Worm (Caenorhabditis elegans) whole organism, L4 larva: ENCODE measurements around the gene srz-29.
A peak's percentile ranks its signal among the peaks of the same experiment; 100 is the strongest.

Experiments
- D1046.2 ChIP-seq: fragments of 200-800 bp; sonication (Bioruptor generic); IDR thresholded peaks from 2 replicates; pipeline ENCODE4 v1.3.6; 2022; ENCODE audit warnings: missing genetic modification characterization, missing compliant biosample characterization
- F44E2.7 ChIP-seq: fragments of 200-800 bp; sonication (Bioruptor generic); IDR thresholded peaks from 2 replicates; pipeline ENCODE4 v2.1.2; 2022; ENCODE audit warnings: missing genetic modification characterization, missing compliant biosample characterization
- F49E8.2 ChIP-seq: sonication (generic microtip); optimal IDR thresholded peaks from 2 replicates; lab custom pipeline; 2016; ENCODE audit warnings: missing compliant biosample characterization, mild to moderate bottlenecking, missing genetic modification characterization, borderline replicate concordance
- R02D3.7 ChIP-seq: fragments of 150-350 bp; sonication (generic microtip); optimal IDR thresholded peaks from 3 replicates; lab custom pipeline; 2014; ENCODE audit warnings: missing biosample characterization, missing genetic modification characterization
- T26A8.4 ChIP-seq: fragments of 200-800 bp; sonication (Bioruptor generic); IDR thresholded peaks from 2 replicates; pipeline ENCODE4 v1.3.6; 2022; ENCODE audit warnings: missing genetic modification characterization, missing compliant biosample characterization
- Y48G9A.11 ChIP-seq: fragments of 200-800 bp; sonication (Bioruptor generic); IDR thresholded peaks from 2 replicates; pipeline ENCODE4 v1.3.6; 2022; ENCODE audit warnings: missing genetic modification reagents, missing genetic modification characterization, missing compliant biosample characterization
- ZK337.2 ChIP-seq: fragments of 200-800 bp; sonication (Bioruptor generic); IDR thresholded peaks from 2 replicates; pipeline ENCODE4 v1.3.6; 2022; ENCODE audit warnings: missing genetic modification reagents, missing genetic modification characterization, missing compliant biosample characterization
- ama-1 ChIP-seq: fragments of 150-350 bp; optimal IDR thresholded peaks from 2 replicates; lab custom pipeline; 2014; ENCODE audit warnings: inconsistent platforms, mixed read lengths
- ceh-20 ChIP-seq: fragments of 200-800 bp; sonication (Bioruptor generic); IDR thresholded peaks from 2 replicates; pipeline ENCODE4 v1.3.6; 2022; ENCODE audit warnings: missing genetic modification reagents, missing genetic modification characterization, missing compliant biosample characterization
- ceh-32 ChIP-seq: sonication (generic microtip); optimal IDR thresholded peaks from 2 replicates; lab custom pipeline; 2016; ENCODE audit warnings: mild to moderate bottlenecking, missing genetic modification characterization, missing compliant biosample characterization; ENCODE audit not compliant: poor library complexity
- ceh-44 ChIP-seq: fragments of 200-800 bp; sonication (Bioruptor generic); IDR thresholded peaks from 2 replicates; pipeline ENCODE4 v1.3.6; 2022; ENCODE audit warnings: missing genetic modification reagents, missing genetic modification characterization, missing compliant biosample characterization
- cey-2 ChIP-seq: sonication (generic microtip); optimal IDR thresholded peaks from 3 replicates; lab custom pipeline; 2017; ENCODE audit warnings: missing genetic modification characterization, mild to moderate bottlenecking, missing compliant biosample characterization, antibody characterized with exemption, borderline replicate concordance; ENCODE audit not compliant: insufficient read depth
- dpl-1 ChIP-seq: fragments of 150-350 bp; optimal IDR thresholded peaks from 2 replicates; lab custom pipeline; 2014; ENCODE audit warnings: missing biosample characterization, missing genetic modification reagents, missing genetic modification characterization
- duxl-1 ChIP-seq: sonication (generic microtip); optimal IDR thresholded peaks from 2 replicates; lab custom pipeline; 2016; ENCODE audit warnings: mild to moderate bottlenecking, missing genetic modification characterization, moderate library complexity, missing compliant biosample characterization; ENCODE audit not compliant: poor library complexity
- fos-1 ChIP-seq: fragments of 150-350 bp; optimal IDR thresholded peaks from 2 replicates; lab custom pipeline; 2014; ENCODE audit warnings: missing biosample characterization, missing genetic modification characterization
- hlh-11 ChIP-seq: fragments of 200-800 bp; sonication (Bioruptor generic); optimal IDR thresholded peaks from 2 replicates; lab custom pipeline; 2018; ENCODE audit warnings: mild to moderate bottlenecking, missing genetic modification characterization, missing compliant biosample characterization
- hlh-30 ChIP-seq: sonication (generic microtip); optimal IDR thresholded peaks from 2 replicates; lab custom pipeline; 2017; ENCODE audit warnings: antibody characterized with exemption, mild to moderate bottlenecking, missing genetic modification characterization, missing compliant biosample characterization; ENCODE audit not compliant: insufficient read depth
- hmg-1.1 ChIP-seq: fragments of 200-800 bp; sonication (Bioruptor generic); IDR thresholded peaks from 2 replicates; pipeline ENCODE4 v1.3.6; 2022; ENCODE audit warnings: missing genetic modification reagents, missing genetic modification characterization, missing compliant biosample characterization
- lin-15B ChIP-seq: fragments of 150-350 bp; sonication (generic microtip); optimal IDR thresholded peaks from 3 replicates; lab custom pipeline; 2014; ENCODE audit warnings: missing biosample characterization, missing genetic modification characterization
- lsy-2 ChIP-seq, 2 experiments: fragments of 150-350 bp in 1 of 2; sonication (generic microtip) in 1 of 2; optimal IDR thresholded peaks; 2 replicates each; lab custom pipeline; 2014 to 2017; ENCODE audit warnings: missing biosample characterization in 2 of 2, missing genetic modification characterization in 2 of 2
- mdl-1 ChIP-seq, 2 experiments: fragments of 150-350 bp in 1 of 2; sonication (generic microtip) in 1 of 2; optimal IDR thresholded peaks; 2 replicates each; lab custom pipeline; 2014 to 2017; ENCODE audit warnings: missing biosample characterization in 2 of 2, missing genetic modification characterization in 2 of 2
- mxl-2 ChIP-seq: fragments of 200-800 bp; sonication (Bioruptor generic); conservative IDR thresholded peaks from 2 replicates; pipeline ENCODE4 v1.3.6; 2022; ENCODE audit warnings: missing genetic modification reagents, missing genetic modification characterization, missing compliant biosample characterization
- mxl-3 ChIP-seq: fragments of 200-800 bp; sonication (Bioruptor generic); optimal IDR thresholded peaks from 2 replicates; lab custom pipeline; 2018; ENCODE audit warnings: mild to moderate bottlenecking, missing genetic modification characterization, missing compliant biosample characterization
- nhr-10 ChIP-seq: fragments of 150-350 bp; optimal IDR thresholded peaks from 2 replicates; lab custom pipeline; 2014; ENCODE audit warnings: missing biosample characterization, missing genetic modification characterization
- nhr-111 ChIP-seq: fragments of 200-800 bp; sonication (Bioruptor generic); optimal IDR thresholded peaks from 2 replicates; lab custom pipeline; 2018; ENCODE audit warnings: mild to moderate bottlenecking, missing genetic modification characterization, missing compliant biosample characterization
- nhr-237 ChIP-seq: sonication (generic microtip); optimal IDR thresholded peaks from 2 replicates; lab custom pipeline; 2017; ENCODE audit warnings: missing biosample characterization, missing genetic modification characterization
- nhr-28 ChIP-seq: fragments of 150-350 bp; optimal IDR thresholded peaks from 2 replicates; lab custom pipeline; 2014; ENCODE audit warnings: missing biosample characterization, missing genetic modification characterization
- nhr-41 ChIP-seq: fragments of 200-800 bp; sonication (Bioruptor generic); IDR thresholded peaks from 2 replicates; pipeline ENCODE4 v1.3.6; 2022; ENCODE audit warnings: missing genetic modification reagents, missing genetic modification characterization, missing compliant biosample characterization
- nhr-76 ChIP-seq: fragments of 150-350 bp; optimal IDR thresholded peaks from 2 replicates; lab custom pipeline; 2014; ENCODE audit warnings: missing biosample characterization, missing genetic modification characterization
- pha-4 ChIP-seq, 2 experiments: fragments of 150-350 bp in 1 of 2; fragments of 200-800 bp in 1 of 2; sonication (Bioruptor generic) in 1 of 2; IDR thresholded peaks in 1 of 2; optimal IDR thresholded peaks in 1 of 2; 2 replicates each; pipeline versions ENCODE4 v1.3.6 to Lab custom; 2014 to 2022; ENCODE audit warnings: missing genetic modification characterization in 2 of 2, missing genetic modification reagents in 2 of 2, missing biosample characterization in 1 of 2, missing compliant biosample characterization in 1 of 2
- php-3 ChIP-seq: fragments of 200-800 bp; sonication (Bioruptor generic); IDR thresholded peaks from 2 replicates; pipeline ENCODE4 v1.3.6; 2022; ENCODE audit warnings: missing genetic modification reagents, missing genetic modification characterization, missing compliant biosample characterization
- rbr-2 ChIP-seq: sonication (generic microtip); optimal IDR thresholded peaks from 2 replicates; lab custom pipeline; 2016; ENCODE audit warnings: missing genotype, missing genetic modification characterization, missing compliant biosample characterization
- saeg-2 ChIP-seq: fragments of 200-800 bp; sonication (Bioruptor generic); IDR thresholded peaks from 2 replicates; pipeline ENCODE4 v1.3.6; 2022; ENCODE audit warnings: missing genetic modification reagents, missing genetic modification characterization, missing compliant biosample characterization
- snpc-1.2 ChIP-seq: fragments of 200-800 bp; sonication (Bioruptor generic); IDR thresholded peaks from 2 replicates; pipeline ENCODE4 v1.3.6; 2022; ENCODE audit warnings: missing genetic modification reagents, missing genetic modification characterization, missing compliant biosample characterization
- spr-1 ChIP-seq: sonication (generic microtip); optimal IDR thresholded peaks from 2 replicates; lab custom pipeline; 2016; ENCODE audit warnings: mild to moderate bottlenecking, missing genetic modification characterization, missing compliant biosample characterization
- spr-3 ChIP-seq: fragments of 200-800 bp; sonication (Bioruptor generic); optimal IDR thresholded peaks from 2 replicates; lab custom pipeline; 2018; ENCODE audit warnings: mild to moderate bottlenecking, missing genetic modification characterization, missing compliant biosample characterization
- tra-1 ChIP-seq: fragments of 200-800 bp; sonication (Bioruptor generic); IDR thresholded peaks from 2 replicates; pipeline ENCODE4 v1.3.6; 2022; ENCODE audit warnings: missing genetic modification reagents, missing genetic modification characterization, missing compliant biosample characterization
- unc-130 ChIP-seq: sonication (generic microtip); optimal IDR thresholded peaks from 2 replicates; lab custom pipeline; 2016; ENCODE audit warnings: missing genetic modification reagents, missing genetic modification characterization, missing compliant biosample characterization
- unc-62 ChIP-seq, 3 experiments: fragments of 150-350 bp in 1 of 3; sonication (generic microtip); optimal IDR thresholded peaks in 2 of 3; peaks in 1 of 3; 1 replicate in 1 of 3; 2 replicates in 2 of 3; lab custom pipeline; 2014 to 2017; ENCODE audit warnings: missing biosample characterization in 3 of 3, missing genetic modification characterization in 3 of 3, missing genetic modification reagents in 3 of 3, missing genotype in 1 of 3
- vab-7 ChIP-seq: fragments of 200-800 bp; sonication (Bioruptor generic); IDR thresholded peaks from 2 replicates; pipeline ENCODE4 v1.3.6; 2022; ENCODE audit warnings: missing genetic modification reagents, missing genetic modification characterization, missing compliant biosample characterization

Gene srz-29

DNA sequence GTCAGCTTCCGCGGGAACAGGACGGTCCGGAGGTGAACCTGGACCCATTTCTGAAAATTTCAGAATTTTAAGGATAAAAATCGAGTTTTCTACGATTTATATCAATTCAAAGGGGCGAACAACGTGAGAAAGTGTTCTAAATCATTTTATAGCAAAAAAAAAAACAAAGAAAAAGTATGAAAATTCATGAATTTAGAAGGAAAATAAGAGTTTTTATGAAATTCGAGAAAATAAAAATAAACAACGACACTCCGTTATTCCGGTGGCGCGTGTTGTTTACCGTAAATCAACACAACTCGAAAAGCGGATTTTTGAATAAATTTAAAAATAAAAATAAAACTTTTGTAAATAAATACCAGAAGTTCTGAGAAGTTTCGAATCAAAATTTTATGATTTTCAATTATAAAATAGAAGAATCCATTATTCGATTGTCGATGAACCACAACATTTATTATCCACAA lies 41.3 kb upstream of the srz-29 start, which contains the start of gene nyn-1:
TSS of gene nyn-1 (minus strand) at position 51 of the 461 bp plus-strand sequence.
- TF ChIP-seq T26A8.4 (GFP tag; lab: Robert Waterston, UW), result no peak
- TF ChIP-seq spr-1 (tag; lab: Kevin White, UChicago), result no peak
- TF ChIP-seq R02D3.7 (tag; lab: Kevin White, UChicago), result peak; percentile 37
- TF ChIP-seq Y48G9A.11 (GFP tag; lab: Robert Waterston, UW), result peak; percentile 100
- TF ChIP-seq ceh-20, result no peak
- TF ChIP-seq D1046.2 (GFP tag; lab: Robert Waterston, UW), result no peak
- no peak for TF ChIP-seq dpl-1 (GFP tag; lab: Kevin White, UChicago)
- TF ChIP-seq lsy-2 (tag; optimal IDR thresholded peaks at IDR 0.05; lab: Kevin White, UChicago), result no peak
- peak; percentile 76 for TF ChIP-seq snpc-1.2
- TF ChIP-seq fos-1, result no peak
- TF ChIP-seq nhr-28 (tag; lab: Kevin White, UChicago), result no peak
- TF ChIP-seq pha-4 (GFP tag; IDR thresholded peaks at IDR 0.05; lab: Robert Waterston, UW), result no peak
- TF ChIP-seq pha-4 (tag; optimal IDR thresholded peaks at IDR 0.05; lab: Kevin White, UChicago), result no peak
- TF ChIP-seq nhr-41 (GFP tag; lab: Robert Waterston, UW), result no peak
- TF ChIP-seq mxl-3 (GFP tag; lab: Kevin White, UChicago), result no peak

DNA sequence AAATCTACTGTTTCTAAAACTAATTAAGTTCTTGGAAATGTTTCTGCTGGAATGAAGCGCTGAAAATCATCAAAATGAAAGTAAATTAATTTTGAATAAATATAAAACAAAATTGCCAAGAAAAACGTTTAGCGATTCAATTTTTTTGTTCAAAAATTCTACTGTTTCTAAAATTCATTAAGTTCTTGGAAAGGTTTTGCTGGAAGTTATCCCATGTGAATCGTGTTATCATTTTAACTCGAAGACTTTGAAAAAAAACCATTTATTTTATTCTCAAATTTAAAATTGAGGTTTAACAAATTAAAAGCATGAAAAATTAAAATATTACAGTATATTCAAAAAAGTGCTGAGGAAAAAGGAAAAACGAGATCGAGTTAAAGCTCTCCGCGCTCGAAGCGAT lies 39.1 kb upstream of the srz-29 start:
- TF ChIP-seq mdl-1 (tag; optimal IDR thresholded peaks at IDR 0.05; lab: Kevin White, UChicago) (no peak), unc-130 (GFP tag; lab: Kevin White, UChicago) (no peak), duxl-1 (tag; lab: Kevin White, UChicago) (no peak), php-3 (no peak), spr-3 (GFP tag; lab: Kevin White, UChicago) (no peak), snpc-1.2 (peak; percentile 18; the same call in 1 of the 2 replicates)

DNA sequence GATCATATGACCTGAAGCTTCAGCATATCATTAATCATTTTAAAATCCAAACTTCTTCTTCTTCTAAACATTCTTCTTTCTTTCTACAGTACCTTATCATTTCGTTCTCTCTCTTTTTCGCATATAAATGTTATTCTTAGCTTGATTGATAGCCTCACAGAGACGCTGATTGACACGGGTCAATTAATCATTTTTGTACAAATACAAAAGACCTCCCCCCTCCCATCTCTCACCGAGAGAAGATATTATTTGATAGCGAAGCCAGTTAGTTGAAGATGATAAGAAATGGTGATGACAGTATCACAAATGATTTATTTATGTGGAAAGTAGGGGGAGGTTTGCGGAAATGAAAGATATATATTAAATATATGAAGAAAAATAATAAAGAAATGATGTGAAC lies 37.0 kb upstream of the srz-29 start:
- TF ChIP-seq cey-2 (tag; lab: Kevin White, UChicago) (peak; percentile 95), F44E2.7 (GFP tag; lab: Robert Waterston, UW) (no peak), ceh-20 (peak; percentile 94), mxl-3 (GFP tag; lab: Kevin White, UChicago) (no peak), unc-62 (GFP tag; optimal IDR thresholded peaks at IDR 0.05 in 1 of 2; lab: Kevin White, UChicago) (peak in 1 of 2 experiments; percentile 97), unc-62 (tag; optimal IDR thresholded peaks at IDR 0.05; lab: Kevin White, UChicago) (no peak), ceh-44 (GFP tag; lab: Robert Waterston, UW) (no peak), nhr-237 (tag; lab: Kevin White, UChicago) (no peak), ZK337.2 (GFP tag; lab: Robert Waterston, UW) (no peak), mdl-1 (tag; optimal IDR thresholded peaks at IDR 0.05; lab: Kevin White, UChicago) (peak in 1 of 2 experiments; percentile 45), nhr-28 (tag; lab: Kevin White, UChicago) (peak; percentile 81), hlh-30 (tag; lab: Kevin White, UChicago) (peak; percentile 62), tra-1 (GFP tag; lab: Robert Waterston, UW) (peak; percentile 86; the same call in 1 of the 2 replicates)

DNA sequence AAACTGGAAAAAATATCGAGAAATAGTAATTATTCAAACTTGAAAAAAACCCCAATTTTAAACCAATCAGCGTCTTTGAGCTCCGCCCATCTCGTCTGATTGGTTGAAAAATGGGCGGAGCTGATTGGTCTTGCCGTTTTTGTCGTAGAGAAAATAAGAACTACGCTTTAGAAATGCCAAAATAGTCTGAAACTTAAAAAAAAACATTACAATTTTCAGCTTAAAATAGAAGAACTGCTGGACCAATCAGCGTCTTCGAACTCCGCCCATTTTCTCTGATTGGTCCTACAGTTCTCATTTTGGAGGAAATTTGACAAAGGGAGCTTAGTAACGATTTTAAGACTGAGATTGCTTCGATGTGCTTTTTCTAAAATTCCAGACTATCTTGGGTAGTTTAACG lies 33.8 kb upstream of the srz-29 start:
- TF ChIP-seq lin-15B (tag; lab: Kevin White, UChicago) (no peak), mxl-2 (no peak), saeg-2 (GFP tag; lab: Robert Waterston, UW) (no peak), rbr-2 (no peak), hmg-1.1 (GFP tag; lab: Robert Waterston, UW) (no peak), F49E8.2 (no peak), F44E2.7 (GFP tag; lab: Robert Waterston, UW) (no peak), hlh-11 (tag; lab: Kevin White, UChicago) (no peak), ceh-32 (tag; lab: Kevin White, UChicago) (no peak), ama-1 (lab: Kevin White, UChicago) (no peak), nhr-76 (tag; lab: Kevin White, UChicago) (no peak), dpl-1 (GFP tag; lab: Kevin White, UChicago) (no peak), vab-7 (GFP tag; lab: Robert Waterston, UW) (no peak), nhr-10 (no peak), nhr-111 (GFP tag; lab: Kevin White, UChicago) (no peak)
